Worm (Caenorhabditis elegans) whole organism, L3 larva: ENCODE data around the gene nas-24.
A peak's percentile ranks its signal among the peaks of the same experiment; 100 is the strongest.

Source experiments
- R02D3.7 ChIP-seq: fragments of 150-350 bp; optimal IDR thresholded peaks from 2 replicates; lab custom pipeline; 2014; ENCODE audit warnings: missing biosample characterization, missing genetic modification characterization
- ZK546.5 ChIP-seq: sonication (generic microtip); optimal IDR thresholded peaks from 2 replicates; lab custom pipeline; 2017; ENCODE audit warnings: missing biosample characterization, missing genetic modification characterization
- ama-1 ChIP-seq: fragments of 150-350 bp; optimal IDR thresholded peaks from 2 replicates; lab custom pipeline; 2018
- ceh-16 ChIP-seq: sonication (generic microtip); optimal IDR thresholded peaks from 2 replicates; lab custom pipeline; 2017; ENCODE audit warnings: missing biosample characterization, missing genetic modification characterization
- ceh-28 ChIP-seq: fragments of 150-350 bp; optimal IDR thresholded peaks from 2 replicates; lab custom pipeline; 2014; ENCODE audit warnings: missing biosample characterization, missing genetic modification reagents, missing genetic modification characterization
- ceh-82 ChIP-seq: fragments of 150-350 bp; optimal IDR thresholded peaks from 2 replicates; lab custom pipeline; 2014; ENCODE audit warnings: missing biosample characterization, missing genetic modification characterization
- ceh-9 ChIP-seq: sonication (generic microtip); optimal IDR thresholded peaks from 2 replicates; lab custom pipeline; 2018; ENCODE audit warnings: missing biosample characterization, missing genetic modification characterization
- daf-12 ChIP-seq: fragments of 150-350 bp; optimal IDR thresholded peaks from 2 replicates; lab custom pipeline; 2014; ENCODE audit warnings: missing biosample characterization, missing genetic modification reagents, missing genetic modification characterization
- egl-27 ChIP-seq: sonication (generic microtip); optimal IDR thresholded peaks from 4 replicates; lab custom pipeline; 2017; ENCODE audit warnings: missing biosample characterization, missing genetic modification reagents, missing genetic modification characterization
- egl-5 ChIP-seq: fragments of 150-350 bp; optimal IDR thresholded peaks from 2 replicates; lab custom pipeline; 2017; ENCODE audit warnings: missing biosample characterization, missing genetic modification reagents, missing genetic modification characterization, inconsistent platforms
- elt-2 ChIP-seq: sonication (generic microtip); optimal IDR thresholded peaks from 2 replicates; lab custom pipeline; 2016; ENCODE audit warnings: missing genetic modification reagents, mild to moderate bottlenecking, missing genetic modification characterization, missing compliant biosample characterization
- eor-1 ChIP-seq, 2 experiments: fragments of 150-350 bp; optimal IDR thresholded peaks; 2 replicates each; lab custom pipeline; 2014 to 2018; ENCODE audit warnings: missing biosample characterization in 2 of 2, missing genetic modification characterization in 2 of 2
- fkh-10 ChIP-seq: sonication (generic microtip); optimal IDR thresholded peaks from 2 replicates; lab custom pipeline; 2017; ENCODE audit warnings: missing biosample characterization, missing genetic modification reagents, missing genetic modification characterization
- hmg-11 ChIP-seq: sonication (generic microtip); optimal IDR thresholded peaks from 2 replicates; lab custom pipeline; 2016; ENCODE audit warnings: missing genetic modification characterization, missing compliant biosample characterization
- jun-1 ChIP-seq: fragments of 150-350 bp; optimal IDR thresholded peaks from 2 replicates; lab custom pipeline; 2014; ENCODE audit warnings: missing biosample characterization, missing genetic modification reagents, missing genetic modification characterization
- lin-15B ChIP-seq: fragments of 150-350 bp; optimal IDR thresholded peaks from 2 replicates; lab custom pipeline; 2014; ENCODE audit warnings: missing biosample characterization, missing genetic modification characterization
- lin-39 ChIP-seq: fragments of 150-350 bp; optimal IDR thresholded peaks from 2 replicates; lab custom pipeline; 2018; ENCODE audit warnings: missing biosample characterization, missing genetic modification reagents, missing genetic modification characterization
- lsy-12 ChIP-seq: sonication (generic microtip); optimal IDR thresholded peaks from 2 replicates; lab custom pipeline; 2016; ENCODE audit warnings: mild to moderate bottlenecking, missing genetic modification characterization, missing compliant biosample characterization
- mdl-1 ChIP-seq: fragments of 150-350 bp; optimal IDR thresholded peaks from 2 replicates; lab custom pipeline; 2014; ENCODE audit warnings: missing biosample characterization, missing genetic modification characterization
- mml-1 ChIP-seq: fragments of 150-350 bp; sonication (generic microtip); optimal IDR thresholded peaks from 3 replicates; lab custom pipeline; 2014; ENCODE audit warnings: missing biosample characterization, missing genetic modification characterization
- nfya-1 ChIP-seq: sonication (generic microtip); optimal IDR thresholded peaks from 2 replicates; lab custom pipeline; 2017; ENCODE audit warnings: missing genetic modification characterization, mild to moderate bottlenecking, missing compliant biosample characterization, antibody characterized with exemption, moderate library complexity; ENCODE audit not compliant: insufficient read depth
- nhr-11 ChIP-seq: fragments of 150-350 bp; optimal IDR thresholded peaks from 2 replicates; lab custom pipeline; 2014; ENCODE audit warnings: missing biosample characterization, missing genetic modification characterization
- nhr-23 ChIP-seq: fragments of 150-350 bp; optimal IDR thresholded peaks from 2 replicates; lab custom pipeline; 2014; ENCODE audit warnings: missing biosample characterization, missing genetic modification reagents, missing genetic modification characterization
- nhr-25 ChIP-seq: sonication (generic microtip); optimal IDR thresholded peaks from 2 replicates; lab custom pipeline; 2017; ENCODE audit warnings: missing biosample characterization, missing genetic modification characterization
- nhr-28 ChIP-seq: fragments of 150-350 bp; optimal IDR thresholded peaks from 2 replicates; lab custom pipeline; 2014; ENCODE audit warnings: missing biosample characterization, missing genetic modification characterization
- nhr-43 ChIP-seq: sonication (generic microtip); optimal IDR thresholded peaks from 2 replicates; lab custom pipeline; 2016; ENCODE audit warnings: mild to moderate bottlenecking, missing genetic modification characterization, missing compliant biosample characterization; ENCODE audit not compliant: poor library complexity, severe bottlenecking
- pha-4 ChIP-seq: fragments of 150-350 bp; optimal IDR thresholded peaks from 2 replicates; lab custom pipeline; 2014; ENCODE audit warnings: missing biosample characterization, missing genetic modification reagents, missing genetic modification characterization
- pqm-1 ChIP-seq: fragments of 150-350 bp; optimal IDR thresholded peaks from 2 replicates; lab custom pipeline; 2017; ENCODE audit warnings: missing biosample characterization, missing genetic modification characterization, inconsistent platforms
- sea-2 ChIP-seq: fragments of 150-350 bp; sonication (generic microtip); optimal IDR thresholded peaks from 4 replicates; lab custom pipeline; 2014; ENCODE audit warnings: missing biosample characterization, missing genetic modification reagents, missing genetic modification characterization
- snpc-4 ChIP-seq: fragments of 150-350 bp; optimal IDR thresholded peaks from 2 replicates; lab custom pipeline; 2014; ENCODE audit warnings: missing biosample characterization, missing genetic modification characterization
- tbx-2 ChIP-seq: sonication (generic microtip); optimal IDR thresholded peaks from 2 replicates; lab custom pipeline; 2016; ENCODE audit warnings: mild to moderate bottlenecking, missing genetic modification characterization, missing compliant biosample characterization
- unc-39 ChIP-seq: sonication (generic microtip); optimal IDR thresholded peaks from 4 replicates; lab custom pipeline; 2017; ENCODE audit warnings: missing biosample characterization, missing genetic modification characterization
- zag-1 ChIP-seq: fragments of 150-350 bp; optimal IDR thresholded peaks from 2 replicates; lab custom pipeline; 2014; ENCODE audit warnings: missing biosample characterization, missing genetic modification characterization
- ztf-11 ChIP-seq: fragments of 150-350 bp; optimal IDR thresholded peaks from 2 replicates; lab custom pipeline; 2014; ENCODE audit warnings: missing biosample characterization, missing genetic modification characterization
- ztf-4 ChIP-seq: fragments of 150-350 bp; optimal IDR thresholded peaks from 2 replicates; lab custom pipeline; 2014; ENCODE audit warnings: missing biosample characterization, missing genetic modification characterization

The nas-24 gene

ce11 chrV:13790557-13790956 lies 21.4 kb downstream of the nas-24 start:
- TF ChIP-seq ztf-4 (tag; lab: Kevin White, UChicago) (no peak), egl-5 (peak; percentile 73), nhr-43 (tag; lab: Kevin White, UChicago) (peak; percentile 20), nhr-23 (peak; percentile 84), sea-2 (GFP tag; lab: Kevin White, UChicago) (no peak), nhr-25 (tag; lab: Kevin White, UChicago) (peak; percentile 79)
- TF ChIP-seq, all 47 proteins: peak for 4

DNA sequence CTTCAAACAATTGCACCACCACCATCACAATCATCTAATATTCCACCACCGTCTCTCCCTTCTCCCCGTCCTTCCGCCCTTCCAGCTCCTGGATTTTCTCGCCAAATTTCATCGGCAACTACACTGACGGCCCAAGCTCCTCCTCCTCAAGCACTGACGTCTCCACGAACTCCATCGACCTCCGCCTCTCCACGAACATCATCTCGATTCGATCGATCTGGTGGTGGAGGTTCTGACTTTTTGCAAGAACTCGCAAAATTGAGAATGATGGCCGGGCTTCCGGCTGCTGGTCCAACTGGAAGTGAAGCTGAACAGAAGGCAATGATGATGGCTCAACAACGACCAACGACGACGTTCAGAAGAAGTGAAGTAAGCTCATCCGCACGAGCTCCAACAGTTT lies 24.9 kb downstream of the nas-24 start:
- TF ChIP-seq ama-1 (lab: Kevin White, UChicago): peak; percentile 36
- no peak for TF ChIP-seq ztf-11 (tag; lab: Kevin White, UChicago)

DNA sequence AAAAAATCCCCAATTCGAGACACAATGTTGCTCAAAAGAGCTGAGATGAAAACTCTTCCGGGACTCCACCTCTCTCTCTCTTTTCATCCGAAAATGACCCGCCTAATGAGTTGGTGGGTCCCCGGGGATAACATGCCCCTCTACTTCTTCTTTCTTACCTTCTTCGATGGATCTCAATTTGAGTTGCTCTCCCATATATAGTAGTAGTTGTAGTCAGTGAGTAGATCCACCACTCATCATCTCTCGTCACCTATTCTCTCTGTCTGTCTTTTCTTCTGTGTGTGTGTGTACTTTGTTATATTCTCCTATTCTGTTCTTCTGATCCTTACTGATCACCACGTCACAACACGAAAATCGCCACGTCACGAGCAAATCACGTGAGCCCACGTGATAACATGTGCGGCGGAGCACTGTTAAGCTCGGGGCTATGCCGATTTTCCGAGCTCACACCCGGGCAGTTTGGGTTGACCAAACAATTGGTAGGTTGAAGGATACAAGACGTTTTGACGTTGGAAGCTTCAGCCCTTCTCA lies 27.1 kb downstream of the nas-24 start, which contains the start of gene twk-32:
twk-32 (plus strand) TSS at position 396 of the 531 bp plus-strand sequence.
- TF ChIP-seq daf-12 (tag; lab: Kevin White, UChicago) (no peak), pqm-1 (tag; lab: Kevin White, UChicago) (no peak), pha-4 (tag; lab: Kevin White, UChicago) (peak; percentile 34), nhr-25 (tag; lab: Kevin White, UChicago) (no peak), ama-1 (lab: Kevin White, UChicago) (peak; percentile 73), mml-1 (tag; lab: Kevin White, UChicago) (peak; percentile 22)
- TF ChIP-seq, all 47 proteins: peak for 3

DNA sequence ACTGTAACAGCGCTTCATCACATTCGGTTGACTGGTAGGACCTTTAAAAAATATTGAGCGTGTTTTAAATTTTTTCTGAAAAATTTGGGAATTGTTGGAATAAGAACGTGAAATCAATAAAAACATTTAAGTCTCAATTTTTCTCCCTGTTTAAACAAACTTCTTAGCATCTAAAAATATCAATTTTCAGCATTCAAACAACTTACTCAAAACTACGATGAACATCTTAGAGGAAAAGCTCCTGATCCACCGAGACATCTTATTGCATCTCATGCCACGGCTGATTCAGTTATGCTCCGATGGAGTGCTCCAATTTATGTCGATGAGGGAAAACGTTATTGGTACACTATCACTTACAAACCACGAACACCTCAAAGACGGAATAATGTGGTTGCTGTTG lies 30.0 kb downstream of the nas-24 start:
- no peak for TF ChIP-seq nhr-11
- no peak for TF ChIP-seq ztf-11 (tag; lab: Kevin White, UChicago)
- TF ChIP-seq ZK546.5: no peak
- TF ChIP-seq zag-1 (tag; lab: Kevin White, UChicago): no peak
- TF ChIP-seq ceh-82 (tag; lab: Kevin White, UChicago): no peak
- no peak for TF ChIP-seq tbx-2
- TF ChIP-seq egl-27: no peak
- TF ChIP-seq ceh-16 (tag; lab: Kevin White, UChicago): no peak
- TF ChIP-seq daf-12 (tag; lab: Kevin White, UChicago): no peak
- TF ChIP-seq eor-1 (tag; optimal IDR thresholded peaks at IDR 0.05; lab: Kevin White, UChicago): no peak
- TF ChIP-seq ceh-9: no peak
- no peak for TF ChIP-seq egl-5
- no peak for TF ChIP-seq nhr-28 (tag; lab: Kevin White, UChicago)
- TF ChIP-seq nhr-23: no peak
- TF ChIP-seq unc-39 (tag; lab: Kevin White, UChicago): no peak
- TF ChIP-seq lin-15B (tag; lab: Kevin White, UChicago): no peak
- TF ChIP-seq pqm-1 (tag; lab: Kevin White, UChicago): no peak
- no peak for TF ChIP-seq snpc-4 (tag; lab: Kevin White, UChicago)
- no peak for TF ChIP-seq pha-4 (tag; lab: Kevin White, UChicago)
- no peak for TF ChIP-seq ceh-28 (tag; lab: Kevin White, UChicago)

- TF ChIP-seq hmg-11 (tag; lab: Kevin White, UChicago): no peak
- TF ChIP-seq elt-2: peak; percentile 5
- TF ChIP-seq ama-1 (lab: Kevin White, UChicago): peak; percentile 5
- TF ChIP-seq, all 47 proteins: peak for 2
These were observed 34.7 kb downstream of the nas-24 start, which contains the start of gene swan-2 for ce11 chrV:13803902-13804301. swan-2 (minus strand) TSS chrV:13804281.

- no peak for TF ChIP-seq fkh-10
- TF ChIP-seq nhr-25 (tag; lab: Kevin White, UChicago): peak; percentile 14
- TF ChIP-seq lin-39: no peak
These were observed 38.0 kb downstream of the nas-24 start, which contains the start of gene swan-1 for ce11 chrV:13807232-13807631. swan-1 (minus strand) TSS chrV:13807237.

- TF ChIP-seq pqm-1 (tag; lab: Kevin White, UChicago) (peak; percentile 6), jun-1 (tag; lab: Kevin White, UChicago) (peak; percentile 42), ceh-28 (tag; lab: Kevin White, UChicago) (peak; percentile 65), nhr-23 (peak; percentile 63), snpc-4 (tag; lab: Kevin White, UChicago) (peak; percentile 53), nhr-25 (tag; lab: Kevin White, UChicago) (peak; percentile 77), hmg-11 (tag; lab: Kevin White, UChicago) (peak; percentile 75), ama-1 (lab: Kevin White, UChicago) (no peak), lin-15B (tag; lab: Kevin White, UChicago) (peak; percentile 73), egl-27 (peak; percentile 18), fkh-10 (no peak), lsy-12 (tag; lab: Kevin White, UChicago) (peak; percentile 45), nfya-1 (tag; lab: Kevin White, UChicago) (peak; percentile 82), zag-1 (tag; lab: Kevin White, UChicago) (no peak), pha-4 (tag; lab: Kevin White, UChicago) (no peak), mdl-1 (tag; lab: Kevin White, UChicago) (no peak), R02D3.7 (tag; lab: Kevin White, UChicago) (peak; percentile 31), elt-2 (peak; percentile 65)
These were observed 39.3 kb downstream of the nas-24 start for ce11 chrV:13808462-13808867.
